Fruit fly (Drosophila melanogaster): ENCODE data around the gene EloB.

dm6 chr3R:20543719-20544118, 35.9 kb downstream of the EloB start:
- no peak for TF ChIP-seq CTCF (optimal IDR thresholded peaks at IDR 0.05)
- TF ChIP-seq CG8478 (optimal IDR thresholded peaks at IDR 0.05): no peak
